Worm (Caenorhabditis elegans): ENCODE results near the gene kin-36.

kin-36 gene

ce11 chrIV:4652365-4652844, 26.4 kb upstream of the kin-36 start, which contains the start of gene F29B9.5 (continued):
- TF ChIP-seq mdl-1 (tag; optimal IDR thresholded peaks at IDR 0.05) (no peak), ztf-7 (tag; optimal IDR thresholded peaks at IDR 0.05) (no peak), egl-43 (GFP tag; IDR thresholded peaks at IDR 0.05) (no peak), nhr-76 (tag; optimal IDR thresholded peaks at IDR 0.05) (no peak), unc-62 (GFP tag; optimal IDR thresholded peaks at IDR 0.05 in 1 of 2) (no peak), unc-62 (tag; optimal IDR thresholded peaks at IDR 0.05) (no peak), ctbp-1 (GFP tag; IDR thresholded peaks at IDR 0.05) (no peak; the same call in none of the 2 replicates), nhr-11 (tag; optimal IDR thresholded peaks at IDR 0.05) (no peak), mxl-2 (GFP tag; conservative IDR thresholded peaks at IDR 0.05) (no peak), daf-12 (tag; optimal IDR thresholded peaks at IDR 0.05) (no peak), unc-130 (GFP tag; optimal IDR thresholded peaks at IDR 0.05) (no peak), dmd-8 (GFP tag; IDR thresholded peaks at IDR 0.05) (0 out of 2 replicates have a peak, but pooled peaks have one; percentile 39), lin-29 (GFP tag; IDR thresholded peaks at IDR 0.05) (no peak), lim-7 (GFP tag; IDR thresholded peaks at IDR 0.05) (no peak), lin-13 (GFP tag; optimal IDR thresholded peaks at IDR 0.05) (no peak), php-3 (GFP tag; IDR thresholded peaks at IDR 0.05) (no peak), zfp-2 (tag; optimal IDR thresholded peaks at IDR 0.05) (no peak), hmg-1.1 (GFP tag; IDR thresholded peaks at IDR 0.05) (no peak), tra-1 (GFP tag; IDR thresholded peaks at IDR 0.05) (no peak), arid-1 (GFP tag; conservative IDR thresholded peaks at IDR 0.05) (0 out of 2 replicates have a peak, but pooled peaks have one; percentile 29), F37D6.2 (tag; optimal IDR thresholded peaks at IDR 0.05) (no peak), Y105C5A.15 (GFP tag; IDR thresholded peaks at IDR 0.05) (no peak), saeg-2 (GFP tag; IDR thresholded peaks at IDR 0.05) (peak; percentile 36; the same call in 1 of the 2 replicates), Y48G9A.11 (GFP tag; IDR thresholded peaks at IDR 0.05) (no peak), cey-2 (tag; optimal IDR thresholded peaks at IDR 0.05; ENCODE audit: borderline replicate concordance, insufficient read depth) (no peak), dmd-6 (GFP tag; IDR thresholded peaks at IDR 0.05) (no peak), lin-38 (GFP tag; IDR thresholded peaks at IDR 0.05) (peak; percentile 54), lin-1 (GFP tag; IDR thresholded peaks at IDR 0.05) (no peak), lir-3 (tag; optimal IDR thresholded peaks at IDR 0.05) (no peak), ZK546.5 (tag; optimal IDR thresholded peaks at IDR 0.05) (no peak), ama-1 (optimal IDR thresholded peaks at IDR 0.05) (peak; percentile 60), F26F4.8 (GFP tag; conservative IDR thresholded peaks at IDR 0.05) (no peak), daf-16 (GFP tag; optimal IDR thresholded peaks at IDR 0.05) (no peak), daf-16 (tag; optimal IDR thresholded peaks at IDR 0.05) (peak; percentile 2), zip-11 (GFP tag; IDR thresholded peaks at IDR 0.05) (no peak), set-16 (GFP tag; IDR thresholded peaks at IDR 0.05) (no peak), ceh-28 (tag; optimal IDR thresholded peaks at IDR 0.05) (no peak), nhr-25 (tag; optimal IDR thresholded peaks at IDR 0.05; ENCODE audit: borderline replicate concordance, insufficient read depth) (no peak), pha-4 (GFP tag; IDR thresholded peaks at IDR 0.05) (0 out of 2 replicates have a peak, but pooled peaks have one; percentile 35), pha-4 (tag; optimal IDR thresholded peaks at IDR 0.05) (no peak), spr-1 (tag; optimal IDR thresholded peaks at IDR 0.05) (no peak), F44E2.7 (GFP tag; IDR thresholded peaks at IDR 0.05) (no peak), daf-19 (GFP tag; conservative IDR thresholded peaks at IDR 0.05) (no peak), nhr-77 (tag; optimal IDR thresholded peaks at IDR 0.05) (no peak), mxl-3 (GFP tag; optimal IDR thresholded peaks at IDR 0.05) (no peak), F49E8.2 (tag; optimal IDR thresholded peaks at IDR 0.05; ENCODE audit: borderline replicate concordance) (peak; percentile 80), tag-97 (GFP tag; IDR thresholded peaks at IDR 0.05) (no peak), spr-3 (GFP tag; optimal IDR thresholded peaks at IDR 0.05) (no peak), jun-1 (tag; optimal IDR thresholded peaks at IDR 0.05) (no peak), ceh-32 (tag; optimal IDR thresholded peaks at IDR 0.05; ENCODE audit: poor library complexity) (no peak), unc-39 (tag; optimal IDR thresholded peaks at IDR 0.05) (no peak), nhr-28 (tag; optimal IDR thresholded peaks at IDR 0.05) (no peak)
